Worm (Caenorhabditis elegans) whole organism, L1 larva: ENCODE data around the gene C14C11.7.

Experiments
- egl-27 ChIP-seq, 2 experiments: fragments of 150-350 bp in 1 of 2; sonication (generic microtip); optimal IDR thresholded peaks; 3 replicates each; lab custom pipeline; 2017 to 2018; ENCODE audit warnings: missing biosample characterization in 2 of 2, missing genetic modification characterization in 2 of 2, missing genetic modification reagents in 2 of 2
- ets-5 ChIP-seq: fragments of 200-800 bp; sonication (Bioruptor generic); IDR thresholded peaks from 2 replicates; pipeline ENCODE4 v1.3.6; 2022; ENCODE audit warnings: missing genetic modification characterization, missing compliant biosample characterization
- nhr-12 ChIP-seq: sonication (generic microtip); optimal IDR thresholded peaks from 2 replicates; lab custom pipeline; 2017; ENCODE audit warnings: missing biosample characterization, missing genetic modification characterization
- nhr-85 ChIP-seq: sonication (generic microtip); peaks from one replicate; lab custom pipeline; 2016; ENCODE audit warnings: missing genetic modification characterization, inconsistent platforms, missing compliant biosample characterization
- skn-1 ChIP-seq: fragments of 150-350 bp; optimal IDR thresholded peaks from 2 replicates; lab custom pipeline; 2014; ENCODE audit warnings: missing biosample characterization, missing genetic modification characterization
- tbx-2 ChIP-seq: sonication (generic microtip); optimal IDR thresholded peaks from 2 replicates; lab custom pipeline; 2016; ENCODE audit warnings: missing genetic modification characterization, missing compliant biosample characterization
- unc-130 ChIP-seq: fragments of 150-350 bp; optimal IDR thresholded peaks from 2 replicates; lab custom pipeline; 2017; ENCODE audit warnings: missing biosample characterization, missing genetic modification characterization, inconsistent platforms
- unc-62 ChIP-seq: fragments of 150-350 bp; optimal IDR thresholded peaks from 2 replicates; lab custom pipeline; 2014; ENCODE audit warnings: missing biosample characterization, missing genetic modification reagents, missing genetic modification characterization

ce11 chrV:5672270-5672669, 6.4 kb upstream of the C14C11.7 start:
- TF ChIP-seq egl-27 (tag; optimal IDR thresholded peaks at IDR 0.05; lab: Kevin White, UChicago), result no peak
- no peak for TF ChIP-seq tbx-2 (tag; lab: Kevin White, UChicago)
- no peak for TF ChIP-seq unc-62
- TF ChIP-seq nhr-12 (tag; lab: Kevin White, UChicago), result no peak
- no peak for TF ChIP-seq ets-5 (GFP tag; lab: Robert Waterston, UW)
- TF ChIP-seq skn-1 (tag; lab: Kevin White, UChicago), result no peak
- no peak for TF ChIP-seq unc-130 (tag; lab: Kevin White, UChicago)
- TF ChIP-seq nhr-85 (tag; lab: Kevin White, UChicago), result no peak
